Fruit fly (Drosophila melanogaster) whole organism: Measurements from ENCODE around the gene CG5056.

Source experiments
- CG8478 ChIP-seq: fragments of >200 bp; optimal IDR thresholded peaks from 2 replicates; lab custom pipeline; 2018; ENCODE audit warnings: inconsistent platforms
- Dll ChIP-seq: fragments of >200 bp; optimal IDR thresholded peaks from 2 replicates; lab custom pipeline; 2017
- EcR ChIP-seq, 2 experiments: fragments of >200 bp; optimal IDR thresholded peaks; 2 replicates each; lab custom pipeline; 2017; ENCODE audit warnings: missing biosample characterization in 2 of 2, missing genetic modification characterization in 2 of 2, missing genetic modification reagents in 2 of 2
- pan ChIP-seq: fragments of >200 bp; optimal IDR thresholded peaks from 2 replicates; lab custom pipeline; 2017
- psq ChIP-seq: fragments of >200 bp; optimal IDR thresholded peaks from 2 replicates; lab custom pipeline; 2017
- usp ChIP-seq: fragments of >200 bp; optimal IDR thresholded peaks from 2 replicates; lab custom pipeline; 2017; ENCODE audit warnings: missing biosample characterization, missing genetic modification characterization, mixed read lengths

Gene CG5056

DNA sequence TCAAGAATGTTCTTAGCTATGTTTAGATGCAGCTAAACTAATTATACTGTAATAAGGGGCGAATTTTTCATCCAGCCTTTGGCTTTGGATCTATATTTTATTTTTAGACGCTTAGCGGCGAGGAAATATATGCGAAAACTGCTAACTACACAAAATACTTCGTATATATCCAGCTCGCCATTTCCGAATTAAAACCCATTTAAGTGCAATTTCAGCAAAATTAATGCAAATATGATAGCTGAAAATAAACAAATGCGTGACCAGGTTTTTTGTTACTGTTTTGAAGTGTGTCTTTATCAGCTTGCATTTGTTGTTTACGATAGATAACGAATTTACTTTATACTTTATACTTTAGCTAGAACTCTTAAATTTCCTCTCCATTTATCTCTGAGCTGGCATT, 28.5 kb downstream of the CG5056 start:
- no peak for TF ChIP-seq psq (lab: Kevin White, UChicago)

DNA sequence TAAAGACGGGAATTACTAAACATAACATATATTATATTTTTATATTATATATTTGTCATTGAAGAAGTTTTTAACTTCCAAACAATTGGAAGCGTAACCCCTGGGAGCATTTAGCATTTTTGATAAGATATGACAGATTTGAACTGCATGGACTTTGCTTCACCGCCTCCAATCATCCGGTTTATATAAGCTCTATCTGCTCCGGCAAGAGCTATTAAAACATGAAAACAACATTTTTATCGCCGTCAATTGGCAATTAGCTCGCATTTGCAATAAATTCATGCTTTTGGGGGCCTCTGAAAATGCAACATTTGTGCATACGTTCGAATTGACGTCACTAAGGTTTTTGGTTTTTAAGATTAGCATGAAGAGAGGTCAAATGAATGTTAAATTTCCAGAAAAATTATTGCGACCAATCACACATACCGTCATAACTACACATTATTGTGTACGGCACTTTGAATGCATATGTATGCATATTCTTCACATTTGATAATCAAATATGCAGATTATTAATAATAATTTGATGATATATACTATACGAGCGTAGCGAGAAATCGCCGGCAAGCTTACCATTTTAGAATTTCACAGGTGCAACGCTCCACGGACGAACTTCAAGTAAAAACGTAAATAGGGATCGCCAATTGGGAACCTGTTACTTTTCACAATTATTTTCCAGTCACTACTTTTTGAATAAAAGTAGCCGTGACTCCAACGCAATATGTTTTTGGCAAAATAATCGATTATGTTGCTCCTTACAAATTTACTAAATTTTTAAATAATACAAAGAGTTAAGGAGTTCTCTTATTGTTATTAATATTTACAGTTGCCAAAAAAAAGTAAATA, 29.4 kb downstream of the CG5056 start, which contains the start of gene Mdh1:
TSS of gene Mdh1 (minus strand) at position 691 of the 846 bp plus-strand sequence.
- TF ChIP-seq psq (lab: Kevin White, UChicago), result no peak
- no peak for TF ChIP-seq Dll
- TF ChIP-seq EcR (GFP tag; optimal IDR thresholded peaks at IDR 0.05; lab: Kevin White, UChicago), result no peak
- no peak for TF ChIP-seq usp
- no peak for TF ChIP-seq pan (lab: Kevin White, UChicago)
- no peak for TF ChIP-seq CG8478

DNA sequence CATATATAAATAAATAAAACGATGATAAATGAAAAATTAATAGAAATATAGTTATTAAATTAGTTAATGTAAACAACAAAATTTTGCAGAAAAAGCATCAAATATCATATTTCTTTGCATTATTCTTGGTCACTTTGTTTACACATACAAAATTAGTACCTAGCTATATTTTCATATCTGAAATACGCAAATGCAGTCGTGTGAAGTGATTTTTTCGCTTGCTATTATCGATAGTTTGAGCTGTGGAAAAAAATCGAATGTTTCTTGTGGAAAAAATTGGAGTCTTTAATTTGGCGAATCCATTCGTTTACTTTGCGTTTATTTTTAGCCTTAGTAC, 30.0 kb downstream of the CG5056 start, which contains the start of gene Cnot4:
TSS of gene Cnot4 (plus strand) at position 229 of the 337 bp plus-strand sequence.
- TF ChIP-seq usp (no peak), psq (lab: Kevin White, UChicago) (no peak)

DNA sequence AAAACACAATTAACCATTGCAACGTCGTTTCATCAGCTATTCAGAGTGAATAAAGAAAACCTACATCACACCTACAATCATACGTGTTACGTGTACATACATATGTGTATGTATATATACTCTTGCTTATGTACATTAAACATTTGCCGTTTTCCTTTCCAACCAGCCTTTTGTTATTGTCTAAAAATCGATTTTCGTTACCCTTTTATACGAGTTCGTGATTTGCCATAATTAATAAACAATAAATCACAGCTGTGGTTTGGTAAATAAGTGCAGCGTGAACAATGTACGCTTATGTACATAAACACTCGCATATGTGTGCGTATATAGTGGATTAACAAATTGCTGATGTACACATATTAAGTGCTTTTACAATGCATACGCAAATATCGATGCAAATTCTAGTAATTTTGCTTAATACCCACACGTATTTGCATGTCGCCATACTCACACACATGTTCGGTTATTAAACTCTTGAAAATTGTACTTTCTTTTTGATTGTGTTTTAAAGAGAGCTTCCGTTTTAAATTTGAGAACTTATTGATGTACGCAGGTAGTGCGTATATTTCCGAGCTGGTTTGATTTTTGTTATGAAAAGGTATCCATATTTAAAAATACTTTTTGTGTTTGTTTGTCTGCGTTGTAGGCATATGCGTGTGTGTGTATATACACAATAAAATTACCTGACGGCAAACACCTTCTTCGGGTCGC, 30.5 kb downstream of the CG5056 start:
- no peak for TF ChIP-seq Dll
- TF ChIP-seq psq (lab: Kevin White, UChicago), result no peak
- TF ChIP-seq CG8478, result no peak
- TF ChIP-seq EcR (GFP tag; optimal IDR thresholded peaks at IDR 0.05; lab: Kevin White, UChicago), result no peak
- TF ChIP-seq usp, result no peak
- TF ChIP-seq pan (lab: Kevin White, UChicago), result no peak

DNA sequence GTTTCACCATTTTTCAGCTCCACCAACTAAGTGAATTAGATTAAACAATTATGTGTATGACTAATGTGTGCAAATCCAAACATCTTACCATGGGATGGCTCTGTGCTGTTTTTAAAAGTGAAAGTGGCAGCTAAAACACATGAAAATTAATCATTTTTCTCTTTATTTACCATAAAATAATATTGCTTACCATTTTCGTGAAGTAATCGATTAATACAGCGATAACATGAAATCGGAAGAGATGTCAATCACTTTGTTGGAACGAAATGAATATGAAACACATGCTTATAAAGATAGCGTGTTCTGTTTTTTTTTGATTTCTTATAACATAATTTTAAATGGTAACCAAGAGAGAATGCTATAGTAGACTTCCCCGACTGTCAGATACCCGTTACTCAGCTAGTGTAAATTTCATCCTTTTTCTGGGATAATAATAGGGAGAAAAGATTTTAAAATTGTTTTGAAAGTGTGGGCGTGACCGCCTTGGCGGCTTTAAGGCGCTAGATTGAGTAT, 37.4 kb downstream of the CG5056 start:
- TF ChIP-seq psq (lab: Kevin White, UChicago) (no peak), Dll (no peak), usp (no peak), CG8478 (no peak), EcR (GFP tag; optimal IDR thresholded peaks at IDR 0.05; lab: Kevin White, UChicago) (no peak), pan (lab: Kevin White, UChicago) (no peak)

DNA sequence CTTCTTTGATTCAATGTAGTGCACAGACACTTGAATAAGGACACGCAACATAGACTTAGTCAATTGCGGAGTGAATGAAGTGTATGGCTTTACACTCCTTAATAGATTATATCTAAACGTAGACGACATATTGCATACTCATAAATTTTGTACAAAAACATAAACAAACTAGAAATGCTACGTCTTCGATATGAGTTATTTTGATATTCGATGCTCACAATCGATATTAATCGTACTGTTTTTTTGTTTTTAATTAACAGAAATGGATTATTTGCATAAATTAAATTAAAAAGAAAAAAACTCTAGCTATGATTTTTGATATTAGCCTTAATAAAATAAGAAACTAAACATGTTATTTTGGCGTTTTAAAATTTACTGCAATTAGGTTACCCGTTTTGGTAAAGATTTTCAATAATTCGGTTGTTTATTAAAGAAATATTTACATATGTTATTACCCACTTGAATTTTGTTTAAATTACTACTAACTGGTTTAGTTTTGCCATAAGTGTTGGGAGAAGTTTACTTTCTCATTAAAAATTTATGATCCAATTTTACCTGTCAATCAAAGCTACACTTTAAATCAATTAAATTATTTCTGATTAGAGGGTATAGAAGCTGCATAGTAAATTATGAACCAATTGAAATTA, 38.6 kb downstream of the CG5056 start, which contains the start of the genes CG17768, LSm-4 and Ir31a:
TSS of gene CG17768 (minus strand) at position 196 of the 647 bp plus-strand sequence.
TSS of gene LSm-4 (minus strand) at position 196 of the 647 bp plus-strand sequence.
TSS of gene Ir31a (plus strand) at position 558 of the 647 bp plus-strand sequence.
- no peak for TF ChIP-seq CG8478
- TF ChIP-seq Dll, result no peak

DNA sequence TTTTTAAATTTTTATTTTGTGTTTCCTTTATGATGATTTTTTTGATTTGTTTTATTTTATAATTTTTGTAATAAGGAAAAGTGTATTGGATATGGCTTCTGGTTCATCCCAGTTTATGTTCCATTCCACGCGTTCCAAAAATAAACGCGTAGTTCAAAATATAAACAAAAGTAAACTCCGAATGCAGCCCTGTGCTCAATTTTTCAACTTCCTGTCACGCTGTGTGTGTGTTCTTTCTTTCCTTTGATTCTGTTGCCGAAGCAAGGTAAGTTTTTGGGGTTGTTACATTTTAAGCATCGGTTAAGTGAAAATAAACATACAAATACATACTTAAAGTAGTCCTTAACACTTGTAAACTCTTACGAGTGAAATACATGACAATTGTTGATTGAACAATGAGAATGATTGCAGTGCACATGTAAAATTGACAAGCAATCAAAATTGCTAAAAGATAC, 41.7 kb downstream of the CG5056 start, which contains the start of the genes Ip259 and RpS27A:
TSS of gene Ip259 (plus strand) at position 231 of the 455 bp plus-strand sequence.
TSS of gene RpS27A (plus strand) at position 231 of the 455 bp plus-strand sequence.
- TF ChIP-seq pan (lab: Kevin White, UChicago) (no peak), CG8478 (no peak), usp (no peak), Dll (no peak), psq (lab: Kevin White, UChicago) (no peak), EcR (GFP tag; optimal IDR thresholded peaks at IDR 0.05; lab: Kevin White, UChicago) (no peak)

DNA sequence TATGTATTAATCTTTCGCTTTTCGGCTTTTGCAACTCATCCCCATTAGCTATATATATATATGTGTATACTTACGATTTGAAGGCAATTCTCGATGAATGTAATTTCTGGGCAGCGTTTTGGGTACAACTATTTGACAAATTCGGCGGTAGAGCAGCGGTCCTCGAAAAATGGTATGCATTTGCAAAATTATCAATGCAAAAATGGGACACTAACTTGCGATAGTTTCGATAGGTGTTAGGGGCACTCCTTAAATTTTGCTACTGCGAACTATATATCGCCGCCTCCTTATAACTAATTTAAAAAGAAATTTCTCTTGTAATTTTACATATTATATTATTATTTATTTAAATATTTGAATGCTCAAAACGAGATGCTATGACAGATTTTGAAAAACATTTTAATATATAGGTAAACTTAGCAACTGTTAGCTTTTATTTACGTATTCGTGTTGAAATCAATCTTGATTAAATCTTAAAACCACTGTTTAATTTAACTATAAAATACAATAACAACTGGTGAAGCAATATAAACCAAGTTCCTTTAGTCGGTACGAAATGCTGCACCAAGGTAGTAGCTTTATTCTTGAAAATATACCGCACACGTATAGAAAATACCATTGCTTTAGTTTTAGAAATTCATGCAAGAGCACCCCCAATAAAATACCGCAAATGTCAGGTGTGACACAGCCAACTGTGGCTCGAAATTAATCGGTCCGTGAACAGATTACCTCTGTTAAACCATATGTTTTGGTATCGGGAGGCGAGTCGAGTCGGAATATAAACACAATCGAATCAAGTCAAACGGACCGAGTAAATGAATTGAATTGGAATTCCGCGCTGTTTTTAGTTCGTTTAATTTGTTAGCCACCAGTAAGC, 47.0 kb downstream of the CG5056 start, which contains the start of the genes CG5355 and Klp31E:
TSS of gene CG5355 (minus strand) at position 213 of the 877 bp plus-strand sequence.
TSS of gene Klp31E (plus strand) at position 767 of the 877 bp plus-strand sequence.
- TF ChIP-seq Dll (no peak), EcR (GFP tag; optimal IDR thresholded peaks at IDR 0.05; lab: Kevin White, UChicago) (no peak), psq (lab: Kevin White, UChicago) (no peak), pan (lab: Kevin White, UChicago) (no peak), CG8478 (no peak), usp (no peak)
